Worm (Caenorhabditis elegans) whole organism, L3 larva: ENCODE data around the gene srx-121.
"Not testable (repeated sequence)": the region's sequence is repeated elsewhere in the genome, so short reads cannot be mapped to it uniquely, and the experiment has no call there.

Experiments
- R02D3.7 ChIP-seq: fragments of 150-350 bp; optimal IDR thresholded peaks from 2 replicates; lab custom pipeline; 2014; ENCODE audit warnings: missing biosample characterization, missing genetic modification characterization
- aly-2 ChIP-seq: fragments of 150-350 bp; optimal IDR thresholded peaks from 2 replicates; lab custom pipeline; 2014; ENCODE audit warnings: missing biosample characterization, missing genetic modification characterization
- ama-1 ChIP-seq: fragments of 150-350 bp; optimal IDR thresholded peaks from 2 replicates; lab custom pipeline; 2018
- ceh-28 ChIP-seq: fragments of 150-350 bp; optimal IDR thresholded peaks from 2 replicates; lab custom pipeline; 2014; ENCODE audit warnings: missing biosample characterization, missing genetic modification reagents, missing genetic modification characterization
- ceh-82 ChIP-seq: fragments of 150-350 bp; optimal IDR thresholded peaks from 2 replicates; lab custom pipeline; 2014; ENCODE audit warnings: missing biosample characterization, missing genetic modification characterization
- egl-5 ChIP-seq: fragments of 150-350 bp; optimal IDR thresholded peaks from 2 replicates; lab custom pipeline; 2017; ENCODE audit warnings: missing biosample characterization, missing genetic modification reagents, missing genetic modification characterization, inconsistent platforms
- elt-1 ChIP-seq: fragments of 150-350 bp; optimal IDR thresholded peaks from 2 replicates; lab custom pipeline; 2014; ENCODE audit warnings: missing biosample characterization, missing genetic modification characterization
- elt-2 ChIP-seq: sonication (generic microtip); optimal IDR thresholded peaks from 2 replicates; lab custom pipeline; 2016; ENCODE audit warnings: missing genetic modification reagents, mild to moderate bottlenecking, missing genetic modification characterization, missing compliant biosample characterization
- eor-1 ChIP-seq, 2 experiments: fragments of 150-350 bp; optimal IDR thresholded peaks; 2 replicates each; lab custom pipeline; 2014 to 2018; ENCODE audit warnings: missing biosample characterization in 2 of 2, missing genetic modification characterization in 2 of 2
- fos-1 ChIP-seq: fragments of 150-350 bp; optimal IDR thresholded peaks from 2 replicates; lab custom pipeline; 2014; ENCODE audit warnings: missing biosample characterization, missing genetic modification characterization
- hmg-11 ChIP-seq: sonication (generic microtip); optimal IDR thresholded peaks from 2 replicates; lab custom pipeline; 2016; ENCODE audit warnings: missing genetic modification characterization, missing compliant biosample characterization
- jun-1 ChIP-seq: fragments of 150-350 bp; optimal IDR thresholded peaks from 2 replicates; lab custom pipeline; 2014; ENCODE audit warnings: missing biosample characterization, missing genetic modification reagents, missing genetic modification characterization
- lin-15B ChIP-seq: fragments of 150-350 bp; optimal IDR thresholded peaks from 2 replicates; lab custom pipeline; 2014; ENCODE audit warnings: missing biosample characterization, missing genetic modification characterization
- lin-39 ChIP-seq: fragments of 150-350 bp; optimal IDR thresholded peaks from 2 replicates; lab custom pipeline; 2018; ENCODE audit warnings: missing biosample characterization, missing genetic modification reagents, missing genetic modification characterization
- lsy-12 ChIP-seq: sonication (generic microtip); optimal IDR thresholded peaks from 2 replicates; lab custom pipeline; 2016; ENCODE audit warnings: mild to moderate bottlenecking, missing genetic modification characterization, missing compliant biosample characterization
- mdl-1 ChIP-seq: fragments of 150-350 bp; optimal IDR thresholded peaks from 2 replicates; lab custom pipeline; 2014; ENCODE audit warnings: missing biosample characterization, missing genetic modification characterization
- mml-1 ChIP-seq: fragments of 150-350 bp; sonication (generic microtip); optimal IDR thresholded peaks from 3 replicates; lab custom pipeline; 2014; ENCODE audit warnings: missing biosample characterization, missing genetic modification characterization
- nfya-1 ChIP-seq: sonication (generic microtip); optimal IDR thresholded peaks from 2 replicates; lab custom pipeline; 2017; ENCODE audit warnings: missing genetic modification characterization, mild to moderate bottlenecking, missing compliant biosample characterization, antibody characterized with exemption, moderate library complexity; ENCODE audit not compliant: insufficient read depth
- nhr-11 ChIP-seq: fragments of 150-350 bp; optimal IDR thresholded peaks from 2 replicates; lab custom pipeline; 2014; ENCODE audit warnings: missing biosample characterization, missing genetic modification characterization
- nhr-12 ChIP-seq: fragments of 150-350 bp; optimal IDR thresholded peaks from 2 replicates; lab custom pipeline; 2014; ENCODE audit warnings: missing biosample characterization, missing genetic modification characterization
- nhr-23 ChIP-seq: fragments of 150-350 bp; optimal IDR thresholded peaks from 2 replicates; lab custom pipeline; 2014; ENCODE audit warnings: missing biosample characterization, missing genetic modification reagents, missing genetic modification characterization
- nhr-237 ChIP-seq: fragments of 150-350 bp; optimal IDR thresholded peaks from 2 replicates; lab custom pipeline; 2014; ENCODE audit warnings: missing biosample characterization, missing genetic modification characterization
- nhr-25 ChIP-seq: sonication (generic microtip); optimal IDR thresholded peaks from 2 replicates; lab custom pipeline; 2017; ENCODE audit warnings: missing biosample characterization, missing genetic modification characterization
- nhr-28 ChIP-seq: fragments of 150-350 bp; optimal IDR thresholded peaks from 2 replicates; lab custom pipeline; 2014; ENCODE audit warnings: missing biosample characterization, missing genetic modification characterization
- nhr-43 ChIP-seq: sonication (generic microtip); optimal IDR thresholded peaks from 2 replicates; lab custom pipeline; 2016; ENCODE audit warnings: mild to moderate bottlenecking, missing genetic modification characterization, missing compliant biosample characterization; ENCODE audit not compliant: poor library complexity, severe bottlenecking
- nhr-77 ChIP-seq: fragments of 150-350 bp; optimal IDR thresholded peaks from 2 replicates; lab custom pipeline; 2014; ENCODE audit warnings: missing biosample characterization, missing genetic modification characterization
- pqm-1 ChIP-seq: fragments of 150-350 bp; optimal IDR thresholded peaks from 2 replicates; lab custom pipeline; 2017; ENCODE audit warnings: missing biosample characterization, missing genetic modification characterization, inconsistent platforms
- sea-2 ChIP-seq: fragments of 150-350 bp; sonication (generic microtip); optimal IDR thresholded peaks from 4 replicates; lab custom pipeline; 2014; ENCODE audit warnings: missing biosample characterization, missing genetic modification reagents, missing genetic modification characterization
- skn-1 ChIP-seq: fragments of 150-350 bp; optimal IDR thresholded peaks from 2 replicates; lab custom pipeline; 2014; ENCODE audit warnings: missing biosample characterization, missing genetic modification characterization
- snpc-4 ChIP-seq: fragments of 150-350 bp; optimal IDR thresholded peaks from 2 replicates; lab custom pipeline; 2014; ENCODE audit warnings: missing biosample characterization, missing genetic modification characterization
- tbx-2 ChIP-seq: sonication (generic microtip); optimal IDR thresholded peaks from 2 replicates; lab custom pipeline; 2016; ENCODE audit warnings: mild to moderate bottlenecking, missing genetic modification characterization, missing compliant biosample characterization
- unc-39 ChIP-seq: sonication (generic microtip); optimal IDR thresholded peaks from 4 replicates; lab custom pipeline; 2017; ENCODE audit warnings: missing biosample characterization, missing genetic modification characterization
- unc-62 ChIP-seq: fragments of 150-350 bp; sonication (generic microtip); optimal IDR thresholded peaks from 4 replicates; lab custom pipeline; 2014; ENCODE audit warnings: missing biosample characterization, missing genetic modification reagents, missing genetic modification characterization
- zag-1 ChIP-seq: fragments of 150-350 bp; optimal IDR thresholded peaks from 2 replicates; lab custom pipeline; 2014; ENCODE audit warnings: missing biosample characterization, missing genetic modification characterization
- ztf-11 ChIP-seq: fragments of 150-350 bp; optimal IDR thresholded peaks from 2 replicates; lab custom pipeline; 2014; ENCODE audit warnings: missing biosample characterization, missing genetic modification characterization
- ztf-4 ChIP-seq: fragments of 150-350 bp; optimal IDR thresholded peaks from 2 replicates; lab custom pipeline; 2014; ENCODE audit warnings: missing biosample characterization, missing genetic modification characterization

srx-121 gene

ce11 chrV:3388299-3388698 lies 15.7 kb upstream of the srx-121 start:
- TF ChIP-seq nhr-237 (tag; lab: Kevin White, UChicago) = no peak
- no peak for TF ChIP-seq unc-39 (tag; lab: Kevin White, UChicago)
- TF ChIP-seq nhr-23 (tag; lab: Kevin White, UChicago) = peak; percentile 31
- peak; percentile 3 for TF ChIP-seq lin-39 (tag; lab: Kevin White, UChicago)
- no peak for TF ChIP-seq nhr-12 (tag; lab: Kevin White, UChicago)
- no peak for TF ChIP-seq unc-62 (GFP tag; lab: Kevin White, UChicago)
- TF ChIP-seq ama-1 (lab: Kevin White, UChicago) = no peak
- peak; percentile 64 for TF ChIP-seq elt-2 (tag; lab: Kevin White, UChicago)
- no peak for TF ChIP-seq egl-5
- no peak for TF ChIP-seq skn-1 (tag; lab: Kevin White, UChicago)
- TF ChIP-seq jun-1 = peak; percentile 17
- TF ChIP-seq elt-1 (tag; lab: Kevin White, UChicago) = no peak
- peak; percentile 36 for TF ChIP-seq ceh-28 (tag; lab: Kevin White, UChicago)
- peak; percentile 62 for TF ChIP-seq pqm-1 (tag; lab: Kevin White, UChicago)
- no peak for TF ChIP-seq mdl-1
- TF ChIP-seq nfya-1 (tag; lab: Kevin White, UChicago) = no peak
- TF ChIP-seq aly-2 = no peak

- no peak for TF ChIP-seq nhr-25 (tag; lab: Kevin White, UChicago)
- no peak for TF ChIP-seq aly-2
- no peak for TF ChIP-seq elt-1 (tag; lab: Kevin White, UChicago)
- no peak for TF ChIP-seq snpc-4 (tag; lab: Kevin White, UChicago)
- TF ChIP-seq unc-39 (tag; lab: Kevin White, UChicago) = no peak
- TF ChIP-seq nfya-1 (tag; lab: Kevin White, UChicago) = no peak
- no peak for TF ChIP-seq eor-1 (tag; optimal IDR thresholded peaks at IDR 0.05; lab: Kevin White, UChicago)
- no peak for TF ChIP-seq hmg-11 (tag; lab: Kevin White, UChicago)
- no peak for TF ChIP-seq mml-1 (tag; lab: Kevin White, UChicago)
- no peak for TF ChIP-seq ztf-4 (tag; lab: Kevin White, UChicago)
- TF ChIP-seq ceh-82 (tag; lab: Kevin White, UChicago) = no peak
- TF ChIP-seq nhr-43 = no peak
- no peak for TF ChIP-seq fos-1 (tag; lab: Kevin White, UChicago)
- no peak for TF ChIP-seq pqm-1 (tag; lab: Kevin White, UChicago)
Observed at ce11 chrV:3376973-3377372, 4.4 kb upstream of the srx-121 start, which contains the start of gene srbc-2. Gene srbc-2, minus strand, starts transcription at chrV:3377073.

- TF ChIP-seq sea-2 (GFP tag; lab: Kevin White, UChicago); nhr-77; nhr-25 (tag; lab: Kevin White, UChicago): not testable (repeated sequence)
Observed at ce11 chrV:3367773-3368172, 4.8 kb downstream of the srx-121 start, which contains the start of gene C04E12.2. Gene C04E12.2, plus strand, starts transcription at chrV:3368073.

DNA sequence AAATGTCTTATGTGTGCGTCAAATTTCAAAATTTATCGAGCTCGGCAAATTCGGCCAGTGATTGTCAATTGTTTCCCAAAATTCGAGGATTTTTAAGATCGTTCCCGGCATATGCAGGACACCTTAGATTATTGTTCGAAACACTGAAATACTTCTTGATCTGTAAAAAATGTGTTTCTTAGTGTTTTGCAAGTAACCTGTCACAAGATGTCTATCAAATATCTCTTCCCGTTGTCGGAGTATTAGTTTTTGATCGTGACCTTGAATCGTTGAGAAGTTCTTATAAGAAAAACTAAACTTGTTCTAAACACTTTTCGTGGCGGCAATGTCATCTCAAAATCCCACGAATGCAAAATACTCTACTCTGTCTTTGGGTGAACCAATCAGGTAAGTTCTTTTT lies 10.1 kb downstream of the srx-121 start, which contains the start of gene C04E12.4:
TSS of gene C04E12.4 (plus strand) at position 301 of the 400 bp plus-strand sequence.
- TF ChIP-seq elt-2 (tag; lab: Kevin White, UChicago) (no peak), mdl-1 (no peak), nhr-25 (tag; lab: Kevin White, UChicago) (peak; percentile 3), lin-39 (tag; lab: Kevin White, UChicago) (no peak), skn-1 (tag; lab: Kevin White, UChicago) (no peak), lin-15B (no peak)

ce11 chrV:3361633-3362032 lies 10.9 kb downstream of the srx-121 start:
- TF ChIP-seq lsy-12 (tag; lab: Kevin White, UChicago) = no peak
- no peak for TF ChIP-seq fos-1 (tag; lab: Kevin White, UChicago)
- TF ChIP-seq snpc-4 (tag; lab: Kevin White, UChicago) = no peak
- TF ChIP-seq R02D3.7 (tag; lab: Kevin White, UChicago) = no peak
- TF ChIP-seq ama-1 (lab: Kevin White, UChicago) = no peak
- TF ChIP-seq nhr-23 (tag; lab: Kevin White, UChicago) = no peak
- TF ChIP-seq pqm-1 (tag; lab: Kevin White, UChicago) = no peak
- TF ChIP-seq eor-1 (tag; optimal IDR thresholded peaks at IDR 0.05; lab: Kevin White, UChicago) = no peak
- no peak for TF ChIP-seq lin-39 (tag; lab: Kevin White, UChicago)
- no peak for TF ChIP-seq ceh-28 (tag; lab: Kevin White, UChicago)
- TF ChIP-seq zag-1 (tag; lab: Kevin White, UChicago) = no peak
- no peak for TF ChIP-seq nhr-11 (tag; lab: Kevin White, UChicago)
- no peak for TF ChIP-seq ztf-11
- TF ChIP-seq tbx-2 (tag; lab: Kevin White, UChicago) = no peak
- no peak for TF ChIP-seq nhr-28
- no peak for TF ChIP-seq elt-1 (tag; lab: Kevin White, UChicago)
- TF ChIP-seq mdl-1 = no peak
- TF ChIP-seq, all 47 proteins: peak for 0
